Fruit fly (Drosophila melanogaster) Kc167 (cell line): Measurements from ENCODE around the gene CG33252.

Experiments
- Myc ChIP-seq: fragments of >200 bp; optimal IDR thresholded peaks from 2 replicates; lab custom pipeline; 2017; ENCODE audit warnings: missing external identifiers
- Sin3A ChIP-seq: fragments of >200 bp; optimal IDR thresholded peaks from 2 replicates; lab custom pipeline; 2018; ENCODE audit warnings: missing external identifiers
- h ChIP-seq: fragments of >200 bp; optimal IDR thresholded peaks from 3 replicates; lab custom pipeline; 2018; ENCODE audit warnings: missing external identifiers
- insv ChIP-seq: fragments of >200 bp; optimal IDR thresholded peaks from 3 replicates; lab custom pipeline; 2018; ENCODE audit warnings: missing external identifiers
- psq ChIP-seq: fragments of >200 bp; optimal IDR thresholded peaks from 2 replicates; lab custom pipeline; 2017; ENCODE audit warnings: missing external identifiers
- ttk ChIP-seq: sonication (Bioruptor generic); optimal IDR thresholded peaks from 2 replicates; lab custom pipeline; 2017; ENCODE audit warnings: missing external identifiers

DNA sequence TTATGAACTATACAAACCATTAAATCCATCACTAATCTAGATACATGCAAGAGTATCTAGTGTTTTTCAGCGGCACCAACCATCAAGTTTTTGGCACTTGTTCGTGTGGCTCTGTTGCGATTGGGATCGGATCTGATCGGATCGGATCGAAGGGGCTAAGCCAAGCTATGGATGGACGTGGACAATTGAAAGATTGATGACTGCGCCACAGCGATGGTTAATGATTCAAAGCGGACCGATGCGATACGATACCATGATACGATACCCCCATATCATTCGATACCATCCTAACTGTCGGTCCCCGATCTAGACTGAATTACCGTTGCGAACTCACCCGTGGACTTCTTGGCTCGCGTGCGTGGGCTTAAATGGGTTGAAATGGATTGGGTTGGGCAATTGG is 10.7 kb upstream of the CG33252 start:
- no peak for TF ChIP-seq insv (lab: Kevin White, UChicago)
- no peak for TF ChIP-seq h (lab: Kevin White, UChicago)
- no peak for TF ChIP-seq Sin3A (lab: Kevin White, UChicago)
- no peak for TF ChIP-seq ttk (lab: Kevin White, UChicago)
- no peak for TF ChIP-seq Myc (lab: Kevin White, UChicago)
- TF ChIP-seq psq: no peak
